Fruit fly (Drosophila melanogaster): ENCODE results near the gene thoc7.

Gene thoc7

DNA sequence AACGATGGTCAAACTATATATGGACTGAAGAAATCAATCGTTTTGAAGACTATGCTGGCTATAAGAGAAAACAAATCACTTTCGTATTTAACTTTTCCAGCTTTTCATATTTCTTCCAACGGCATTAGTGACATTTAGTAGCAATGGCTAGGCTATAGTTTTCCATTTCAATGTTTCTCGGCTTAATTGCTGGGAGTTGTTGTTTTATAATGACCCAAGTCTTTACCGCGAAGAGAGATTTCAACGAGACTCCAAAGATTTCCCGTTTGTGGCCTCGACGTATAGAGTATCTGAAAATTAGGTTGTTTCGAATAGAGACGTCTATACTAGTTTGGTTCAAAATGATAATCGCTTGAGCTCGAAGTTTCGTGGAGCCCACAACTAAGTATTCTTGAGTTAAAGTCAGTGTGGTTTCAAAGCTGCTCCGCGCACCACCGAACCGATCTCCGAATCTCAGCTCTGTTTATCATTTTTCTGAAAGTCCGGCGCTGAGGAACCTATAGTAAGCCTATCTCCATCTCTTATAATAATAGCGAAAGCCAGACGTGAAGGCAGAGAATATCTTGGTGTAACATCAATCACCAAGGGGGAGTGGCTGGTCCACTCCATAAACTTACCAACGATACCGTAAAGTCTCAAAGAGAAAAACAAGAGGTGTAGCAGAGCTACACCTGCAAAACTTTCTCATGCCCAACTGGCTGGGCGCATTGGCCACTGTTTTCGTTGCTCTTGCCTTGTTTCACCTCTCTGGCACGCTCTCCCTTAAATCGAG is 32.8 kb downstream of the thoc7 start, which contains the start of gene CG13875:
TSS of gene CG13875 (plus strand) at position 434 of the 772 bp plus-strand sequence.
- TF ChIP-seq Ets98B (GFP tag; IDR thresholded peaks at IDR 0.05) (no peak), Pif1A (GFP tag; optimal IDR thresholded peaks at IDR 0.05) (no peak), EcR (GFP tag; optimal IDR thresholded peaks at IDR 0.05) (peak; percentile 39), CG8159 (tag; optimal IDR thresholded peaks at IDR 0.05) (peak; percentile 23)

DNA sequence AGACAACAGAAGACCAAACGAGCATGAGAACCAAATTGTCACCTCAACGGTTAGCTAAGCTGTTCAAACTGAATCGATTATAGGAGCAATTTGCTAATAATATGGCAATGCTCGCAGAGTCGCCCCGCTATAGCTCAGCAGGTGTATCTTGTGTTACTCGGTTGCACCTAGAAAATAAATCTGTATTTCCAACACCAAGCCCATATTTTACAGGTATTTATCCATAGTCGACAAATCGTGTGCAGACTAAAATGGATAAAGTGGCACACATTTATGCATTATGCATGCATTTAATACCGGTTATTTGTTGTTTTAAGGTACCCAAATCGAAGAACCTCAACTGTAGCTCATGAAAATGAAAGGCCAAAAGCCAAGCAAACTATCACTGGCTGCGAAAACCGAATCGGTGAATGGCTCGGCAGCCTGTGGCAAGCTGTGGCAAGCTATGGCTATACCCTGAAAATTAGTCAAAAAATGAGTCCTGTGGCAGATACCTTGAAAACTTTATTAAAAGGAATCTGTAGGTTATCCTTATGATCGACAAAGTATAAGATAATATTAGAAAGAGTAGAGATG is 33.5 kb downstream of the thoc7 start, which contains the start of gene Vdup1:
TSS of gene Vdup1 (minus strand) at position 51 of the 576 bp plus-strand sequence.
- no peak for TF ChIP-seq CG8301 (tag; optimal IDR thresholded peaks at IDR 0.05)
- no peak for TF ChIP-seq CG17806 (tag; optimal IDR thresholded peaks at IDR 0.05)
- TF ChIP-seq Pif1A (GFP tag; optimal IDR thresholded peaks at IDR 0.05) = no peak
- no peak for TF ChIP-seq EcR (GFP tag; optimal IDR thresholded peaks at IDR 0.05)
- TF ChIP-seq gl (tag; optimal IDR thresholded peaks at IDR 0.05) = no peak

DNA sequence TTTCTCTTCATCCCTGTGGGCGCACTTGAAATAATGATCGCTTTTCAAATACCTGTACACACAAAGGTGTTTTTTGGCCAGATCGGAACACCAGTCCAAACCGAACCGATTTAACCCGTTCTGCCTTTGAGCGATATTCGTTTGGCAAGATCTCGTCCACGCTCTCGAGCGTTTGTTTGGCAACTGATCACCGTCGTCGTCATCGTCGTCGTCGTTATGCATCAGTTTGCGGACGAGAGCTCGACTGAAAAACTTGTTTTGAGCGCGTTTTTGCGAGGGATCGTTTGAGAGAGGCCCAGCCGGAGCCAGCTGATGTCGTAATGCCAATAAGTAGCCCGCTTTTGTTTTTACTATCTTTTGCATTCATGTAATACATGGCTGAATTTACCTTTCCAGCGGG is 34.0 kb downstream of the thoc7 start:
- TF ChIP-seq CG14655 (GFP tag; optimal IDR thresholded peaks at IDR 0.05) (no peak), CG12605 (GFP tag; IDR thresholded peaks at IDR 0.05) (no peak), CG4496 (GFP tag; IDR thresholded peaks at IDR 0.05) (no peak), Pif1A (GFP tag; optimal IDR thresholded peaks at IDR 0.05) (no peak), CG13204 (GFP tag; optimal IDR thresholded peaks at IDR 0.05) (no peak), D1 (tag; optimal IDR thresholded peaks at IDR 0.05) (no peak), CG17806 (tag; optimal IDR thresholded peaks at IDR 0.05) (peak; percentile 0), EcR (GFP tag; optimal IDR thresholded peaks at IDR 0.05) (peak; percentile 14)

DNA sequence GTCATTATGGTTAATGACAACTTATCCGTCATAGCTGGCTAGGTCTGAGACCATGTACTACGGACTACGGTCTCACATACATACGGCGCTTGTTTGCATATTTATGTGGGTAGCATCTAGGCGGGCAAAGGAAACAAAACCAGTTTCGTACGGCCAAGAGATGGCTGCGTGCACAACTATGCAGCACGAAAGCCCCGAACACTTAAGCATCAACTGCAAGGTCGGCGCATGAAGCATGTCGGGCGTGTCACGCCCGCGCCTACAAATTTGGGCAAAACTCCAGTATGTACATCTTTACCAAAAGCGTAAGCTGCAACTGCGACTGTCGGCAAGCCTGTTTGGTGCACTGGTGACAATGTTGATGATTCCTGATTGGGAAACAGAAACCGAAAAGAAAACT is 34.5 kb downstream of the thoc7 start:
- TF ChIP-seq D1 (tag; optimal IDR thresholded peaks at IDR 0.05) (no peak), CG17806 (tag; optimal IDR thresholded peaks at IDR 0.05) (no peak), CG14655 (GFP tag; optimal IDR thresholded peaks at IDR 0.05) (no peak), fd96Ca (GFP tag; IDR thresholded peaks at IDR 0.05) (no peak), EcR (GFP tag; optimal IDR thresholded peaks at IDR 0.05) (no peak), CG4496 (GFP tag; IDR thresholded peaks at IDR 0.05) (no peak), CG34367 (tag; optimal IDR thresholded peaks at IDR 0.05) (no peak)

DNA sequence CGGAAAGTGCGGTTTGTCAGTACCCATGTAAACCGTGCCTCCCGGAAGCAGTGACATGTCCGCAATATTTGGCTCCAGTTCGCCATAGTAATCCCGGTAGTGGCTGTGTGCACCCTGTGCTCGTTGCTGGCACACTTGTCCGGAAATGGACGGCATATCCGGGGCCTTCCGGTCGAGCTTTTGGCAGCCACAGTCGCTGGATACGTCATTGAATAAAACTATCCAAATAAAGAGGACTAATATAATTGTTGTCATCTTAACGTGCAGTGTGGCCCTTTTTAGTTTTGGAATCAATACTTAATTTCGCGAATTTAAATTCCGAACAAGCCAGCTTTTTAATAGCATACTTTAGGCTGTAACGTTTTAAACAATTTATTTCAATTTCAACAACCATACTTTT is 36.5 kb downstream of the thoc7 start, which contains the start of gene CG7049:
TSS of gene CG7049 (minus strand) at position 280 of the 400 bp plus-strand sequence.
- TF ChIP-seq CG8159 (tag; optimal IDR thresholded peaks at IDR 0.05) (no peak), CG10348 (GFP tag; IDR thresholded peaks at IDR 0.05) (no peak), CG4496 (GFP tag; IDR thresholded peaks at IDR 0.05) (no peak), Ets98B (GFP tag; IDR thresholded peaks at IDR 0.05) (no peak), CG17806 (tag; optimal IDR thresholded peaks at IDR 0.05) (no peak), Pif1B (GFP tag; optimal IDR thresholded peaks at IDR 0.05) (no peak)

DNA sequence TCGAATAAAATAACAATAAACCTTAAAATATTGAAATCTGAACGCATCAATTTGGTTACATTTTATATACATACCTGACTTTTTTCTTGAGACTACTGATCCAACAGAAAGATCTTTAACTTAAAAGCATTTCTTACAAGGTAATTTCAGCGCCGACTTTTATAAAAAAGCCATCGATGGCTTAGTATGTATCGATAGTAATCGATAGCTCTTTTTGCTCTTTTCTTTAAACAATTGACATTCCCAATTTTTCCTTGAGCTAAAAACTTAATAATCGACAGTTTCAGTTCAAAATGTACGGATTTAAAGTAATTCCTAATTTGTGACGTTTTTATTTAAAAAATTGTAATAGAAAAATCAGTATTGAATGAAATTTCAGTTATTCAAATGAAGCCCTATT is 38.0 kb downstream of the thoc7 start:
- no peak for TF ChIP-seq CG34367 (tag; optimal IDR thresholded peaks at IDR 0.05)
- no peak for TF ChIP-seq Ets98B (GFP tag; IDR thresholded peaks at IDR 0.05)
- no peak for TF ChIP-seq rn (GFP tag; IDR thresholded peaks at IDR 0.05)
- TF ChIP-seq CG13204 (GFP tag; optimal IDR thresholded peaks at IDR 0.05) = no peak
- no peak for TF ChIP-seq CG8159 (tag; optimal IDR thresholded peaks at IDR 0.05)
- no peak for TF ChIP-seq Pif1B (GFP tag; optimal IDR thresholded peaks at IDR 0.05)
- TF ChIP-seq Pif1A (GFP tag; optimal IDR thresholded peaks at IDR 0.05) = no peak
- no peak for TF ChIP-seq CG32121 (GFP tag; IDR thresholded peaks at IDR 0.05)
- no peak for TF ChIP-seq CG15710 (tag; optimal IDR thresholded peaks at IDR 0.05)
- no peak for TF ChIP-seq CG4496 (GFP tag; IDR thresholded peaks at IDR 0.05)
- TF ChIP-seq CG12605 (GFP tag; IDR thresholded peaks at IDR 0.05) = no peak
- TF ChIP-seq gl (tag; optimal IDR thresholded peaks at IDR 0.05) = no peak
- no peak for TF ChIP-seq CG9948 (tag; optimal IDR thresholded peaks at IDR 0.05)
- no peak for TF ChIP-seq CG8301 (tag; optimal IDR thresholded peaks at IDR 0.05)
- no peak for TF ChIP-seq D1 (tag; optimal IDR thresholded peaks at IDR 0.05)
- TF ChIP-seq CG17806 (tag; optimal IDR thresholded peaks at IDR 0.05) = no peak
- TF ChIP-seq Snoo (tag; optimal IDR thresholded peaks at IDR 0.05) = no peak
- TF ChIP-seq EcR (GFP tag; optimal IDR thresholded peaks at IDR 0.05) = no peak
- TF ChIP-seq CG14655 (GFP tag; optimal IDR thresholded peaks at IDR 0.05) = no peak
- TF ChIP-seq CG10348 (GFP tag; IDR thresholded peaks at IDR 0.05) = no peak

DNA sequence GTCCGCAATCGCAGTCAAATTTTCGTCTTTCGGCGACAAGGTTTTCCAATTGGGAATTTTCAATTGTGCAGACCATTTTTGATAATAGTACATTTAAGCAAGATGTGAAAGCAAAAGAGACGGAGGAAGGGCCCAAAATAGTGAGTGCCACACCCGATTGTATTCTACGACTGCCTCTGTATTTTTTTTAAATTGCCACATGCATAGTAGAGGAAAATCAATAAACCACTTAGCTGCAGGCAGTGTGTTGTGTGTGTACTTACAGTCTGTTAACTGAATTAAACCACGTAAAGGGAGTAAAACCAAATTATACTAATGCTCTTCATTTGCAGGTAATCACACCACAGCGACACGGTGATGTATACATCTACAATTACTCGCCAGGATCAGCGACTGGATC is 40.8 kb downstream of the thoc7 start:
- TF ChIP-seq CG10348 (GFP tag; IDR thresholded peaks at IDR 0.05) = no peak
- no peak for TF ChIP-seq EcR (GFP tag; optimal IDR thresholded peaks at IDR 0.05)
- no peak for TF ChIP-seq fd96Ca (GFP tag; IDR thresholded peaks at IDR 0.05)
